Worm (Caenorhabditis elegans) whole organism, L3 larva: ENCODE measurements around the gene ufbp-1.

ENCODE experiments used
- ama-1 ChIP-seq: fragments of 150-350 bp; optimal IDR thresholded peaks from 2 replicates; lab custom pipeline; 2018
- fkh-10 ChIP-seq: sonication (generic microtip); optimal IDR thresholded peaks from 2 replicates; lab custom pipeline; 2017; ENCODE audit warnings: missing biosample characterization, missing genetic modification reagents, missing genetic modification characterization
- fos-1 ChIP-seq: fragments of 150-350 bp; optimal IDR thresholded peaks from 2 replicates; lab custom pipeline; 2014; ENCODE audit warnings: missing biosample characterization, missing genetic modification characterization
- lin-15B ChIP-seq: fragments of 150-350 bp; optimal IDR thresholded peaks from 2 replicates; lab custom pipeline; 2014; ENCODE audit warnings: missing biosample characterization, missing genetic modification characterization
- nhr-12 ChIP-seq: fragments of 150-350 bp; optimal IDR thresholded peaks from 2 replicates; lab custom pipeline; 2014; ENCODE audit warnings: missing biosample characterization, missing genetic modification characterization
- nhr-237 ChIP-seq: fragments of 150-350 bp; optimal IDR thresholded peaks from 2 replicates; lab custom pipeline; 2014; ENCODE audit warnings: missing biosample characterization, missing genetic modification characterization
- nhr-28 ChIP-seq: fragments of 150-350 bp; optimal IDR thresholded peaks from 2 replicates; lab custom pipeline; 2014; ENCODE audit warnings: missing biosample characterization, missing genetic modification characterization
- pha-4 ChIP-seq: fragments of 150-350 bp; optimal IDR thresholded peaks from 2 replicates; lab custom pipeline; 2014; ENCODE audit warnings: missing biosample characterization, missing genetic modification reagents, missing genetic modification characterization
- pqm-1 ChIP-seq: fragments of 150-350 bp; optimal IDR thresholded peaks from 2 replicates; lab custom pipeline; 2017; ENCODE audit warnings: missing biosample characterization, missing genetic modification characterization, inconsistent platforms
- unc-62 ChIP-seq: fragments of 150-350 bp; sonication (generic microtip); optimal IDR thresholded peaks from 4 replicates; lab custom pipeline; 2014; ENCODE audit warnings: missing biosample characterization, missing genetic modification reagents, missing genetic modification characterization
- zag-1 ChIP-seq: fragments of 150-350 bp; optimal IDR thresholded peaks from 2 replicates; lab custom pipeline; 2014; ENCODE audit warnings: missing biosample characterization, missing genetic modification characterization

DNA sequence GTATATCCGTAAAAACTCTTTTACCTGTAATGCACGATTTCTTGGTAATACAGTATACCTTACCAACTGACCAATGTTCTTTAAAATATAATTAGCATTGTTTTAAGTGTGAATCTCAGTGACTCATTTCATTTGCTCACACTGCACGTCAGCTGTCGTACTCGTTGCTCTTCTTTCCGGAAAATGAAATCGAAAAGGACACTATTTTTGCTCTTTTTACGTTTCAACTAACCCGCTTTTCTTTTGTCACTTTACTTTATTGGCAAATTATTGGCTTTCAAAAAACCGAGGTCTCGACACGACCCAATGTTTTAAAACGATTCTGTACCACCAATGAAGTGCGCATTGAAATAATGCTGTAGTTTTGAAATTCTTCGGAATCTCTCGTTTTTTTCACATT is 36.9 kb upstream of the ufbp-1 start, which contains the start of gene F42H10.6:
- no peak for TF ChIP-seq nhr-12
- TF ChIP-seq fkh-10 (GFP tag; lab: Kevin White, UChicago), result no peak
- TF ChIP-seq fos-1 (tag; lab: Kevin White, UChicago), result no peak
- TF ChIP-seq pha-4 (tag; lab: Kevin White, UChicago), result no peak
- no peak for TF ChIP-seq unc-62
- TF ChIP-seq pqm-1 (tag; lab: Kevin White, UChicago), result no peak
- TF ChIP-seq nhr-237 (tag; lab: Kevin White, UChicago), result no peak
- TF ChIP-seq lin-15B, result no peak
- TF ChIP-seq zag-1 (tag; lab: Kevin White, UChicago), result no peak
- no peak for TF ChIP-seq nhr-28 (tag; lab: Kevin White, UChicago)
- TF ChIP-seq ama-1 (lab: Kevin White, UChicago), result no peak
